Worm (Caenorhabditis elegans) whole organism, midembryonic: Measurements from ENCODE around the gene F08D12.7.

Experiments
- klf-2 ChIP-seq: fragments of 200-800 bp; sonication (Bioruptor generic); conservative IDR thresholded peaks from 2 replicates; pipeline ENCODE4 v1.3.6; 2022; ENCODE audit warnings: missing genetic modification reagents, missing genetic modification characterization, missing compliant biosample characterization
- ref-1 ChIP-seq: fragments of 200-800 bp; sonication (Bioruptor generic); conservative IDR thresholded peaks from 2 replicates; pipeline ENCODE4 v1.3.6; 2022; ENCODE audit warnings: missing genetic modification reagents, missing genetic modification characterization, missing compliant biosample characterization

DNA sequence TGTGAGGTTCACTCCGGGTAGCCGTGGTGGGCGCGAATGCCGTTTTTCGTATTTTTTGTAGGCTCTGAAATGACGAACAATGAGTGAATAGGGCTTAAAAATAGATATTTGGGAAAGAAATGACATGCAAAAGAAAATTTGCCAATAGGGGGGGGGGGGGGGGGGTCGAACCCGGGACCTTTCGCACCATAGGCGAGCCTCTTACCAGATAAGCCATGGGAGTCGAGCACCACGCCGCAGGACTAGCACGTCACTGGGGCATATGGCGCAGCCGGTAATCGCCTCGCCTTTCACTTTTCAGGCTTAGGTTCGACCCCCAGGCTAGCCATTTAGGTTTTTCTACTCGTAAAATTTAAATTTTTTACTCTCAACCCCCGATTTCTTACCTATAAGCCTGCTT lies 49.7 kb downstream of the F08D12.7 start:
- no peak for TF ChIP-seq klf-2
- TF ChIP-seq ref-1, result no peak
